Fruit fly (Drosophila melanogaster): ENCODE measurements around the gene CG13895.

CG13895 gene

dm6 chr3L:675856-676255 lies 32.1 kb downstream of the CG13895 start:
- peak; percentile 81 for TF ChIP-seq pros (GFP tag; optimal IDR thresholded peaks at IDR 0.05)
- TF ChIP-seq CG17361 (GFP tag; IDR thresholded peaks at IDR 0.05) = no peak
- no peak for TF ChIP-seq CG11247 (GFP tag; IDR thresholded peaks at IDR 0.05)
- peak; percentile 45 for TF ChIP-seq Hey (tag; optimal IDR thresholded peaks at IDR 0.05)
- TF ChIP-seq lov (optimal IDR thresholded peaks at IDR 0.05) = no peak
- 0 out of 3 replicates have a peak, but pooled peaks have one; percentile 25 for TF ChIP-seq lov (GFP tag; IDR thresholded peaks at IDR 0.05)
- peak; percentile 41 for TF ChIP-seq sens (GFP tag)
- TF ChIP-seq zf30C (GFP tag; optimal IDR thresholded peaks at IDR 0.05) = no peak
- TF ChIP-seq nerfin-1 (tag; optimal IDR thresholded peaks at IDR 0.05) = peak; percentile 65
- no peak for TF ChIP-seq gce (GFP tag; IDR thresholded peaks at IDR 0.05)
- TF ChIP-seq seq (GFP tag; IDR thresholded peaks at IDR 0.05) = peak; percentile 37; the same call in 1 of the 2 replicates
- TF ChIP-seq gsb-n (tag; optimal IDR thresholded peaks at IDR 0.05) = peak; percentile 57

dm6 chr3L:673324-673723 lies 34.7 kb downstream of the CG13895 start:
- TF ChIP-seq CG32772 (GFP tag; IDR thresholded peaks at IDR 0.05) (no peak), Hmx (GFP tag; optimal IDR thresholded peaks at IDR 0.05) (no peak), Trl (optimal IDR thresholded peaks at IDR 0.05) (peak; percentile 42 to 65), Trl (GFP tag; optimal IDR thresholded peaks at IDR 0.05) (no peak), CG6791 (GFP tag; IDR thresholded peaks at IDR 0.05; ENCODE audit: partially characterized antibody) (peak; percentile 53; the same call in 1 of the 3 replicates), Nf-YC (tag; optimal IDR thresholded peaks at IDR 0.05) (peak; percentile 94), oc (tag; optimal IDR thresholded peaks at IDR 0.05) (peak; percentile 12), sna (GFP tag; IDR thresholded peaks at IDR 0.05; ENCODE audit: partially characterized antibody) (peak; percentile 23; the same call in 1 of the 2 replicates), CG17186 (GFP tag; optimal IDR thresholded peaks at IDR 0.05) (no peak), nerfin-2 (GFP tag; IDR thresholded peaks at IDR 0.05; ENCODE audit: partially characterized antibody) (peak; percentile 52), Max (GFP tag; optimal IDR thresholded peaks at IDR 0.05) (no peak), HLH4C (GFP tag; IDR thresholded peaks at IDR 0.05; ENCODE audit: partially characterized antibody) (0 out of 3 replicates have a peak, but pooled peaks have one; percentile 24), Deaf1 (tag; optimal IDR thresholded peaks at IDR 0.05) (peak; percentile 94), Tbp (GFP tag; optimal IDR thresholded peaks at IDR 0.05) (peak; percentile 46), toy (GFP tag; IDR thresholded peaks at IDR 0.05) (no peak), CG14014 (GFP tag; IDR thresholded peaks at IDR 0.05) (no peak), CG11504 (tag; optimal IDR thresholded peaks at IDR 0.05) (peak; percentile 0), shn (GFP tag; optimal IDR thresholded peaks at IDR 0.05) (no peak), sd (tag; optimal IDR thresholded peaks at IDR 0.05) (peak; percentile 63), Scr (GFP tag; IDR thresholded peaks at IDR 0.05; ENCODE audit: partially characterized antibody) (0 out of 2 replicates have a peak, but pooled peaks have one; percentile 13), hkb (optimal IDR thresholded peaks at IDR 0.05) (peak; percentile 63), hkb (GFP tag; IDR thresholded peaks at IDR 0.05) (no peak), chm (GFP tag; IDR thresholded peaks at IDR 0.05) (peak; percentile 30; the same call in 1 of the 2 replicates), Opbp (GFP tag; IDR thresholded peaks at IDR 0.05; ENCODE audit: partially characterized antibody) (0 out of 3 replicates have a peak, but pooled peaks have one; percentile 11), CG16815 (GFP tag; optimal IDR thresholded peaks at IDR 0.05) (no peak), ewg (GFP tag; optimal IDR thresholded peaks at IDR 0.05) (peak; percentile 4), sens (GFP tag) (peak; percentile 41), MESR4 (GFP tag; optimal IDR thresholded peaks at IDR 0.05) (no peak), bigmax (GFP tag; optimal IDR thresholded peaks at IDR 0.05) (no peak), chinmo (GFP tag; IDR thresholded peaks at IDR 0.05; ENCODE audit: partially characterized antibody) (0 out of 4 replicates have a peak, but pooled peaks have one; percentile 66), Nf-YB (GFP tag; optimal IDR thresholded peaks at IDR 0.05) (peak; percentile 92), pros (GFP tag; optimal IDR thresholded peaks at IDR 0.05) (peak; percentile 54)

All from whole organism, embryonic.